Worm (Caenorhabditis elegans) whole organism, L4 larva: Measurements from ENCODE around the gene srg-66.

Experiments used
- F49E8.2 ChIP-seq: sonication (generic microtip); optimal IDR thresholded peaks from 2 replicates; lab custom pipeline; 2016; ENCODE audit warnings: missing compliant biosample characterization, mild to moderate bottlenecking, missing genetic modification characterization, borderline replicate concordance
- ZK337.2 ChIP-seq: fragments of 200-800 bp; sonication (Bioruptor generic); IDR thresholded peaks from 2 replicates; pipeline ENCODE4 v1.3.6; 2022; ENCODE audit warnings: missing genetic modification reagents, missing genetic modification characterization, missing compliant biosample characterization
- ama-1 ChIP-seq: fragments of 150-350 bp; optimal IDR thresholded peaks from 2 replicates; lab custom pipeline; 2014; ENCODE audit warnings: inconsistent platforms, mixed read lengths
- lir-3 ChIP-seq: sonication (generic microtip); optimal IDR thresholded peaks from 2 replicates; lab custom pipeline; 2016; ENCODE audit warnings: mild to moderate bottlenecking, missing genetic modification characterization, missing compliant biosample characterization
- nhr-76 ChIP-seq: fragments of 150-350 bp; optimal IDR thresholded peaks from 2 replicates; lab custom pipeline; 2014; ENCODE audit warnings: missing biosample characterization, missing genetic modification characterization
- unc-130 ChIP-seq: sonication (generic microtip); optimal IDR thresholded peaks from 2 replicates; lab custom pipeline; 2016; ENCODE audit warnings: missing genetic modification reagents, missing genetic modification characterization, missing compliant biosample characterization

ce11 chrV:5523260-5523659 lies 41.0 kb upstream of the srg-66 start:
- no peak for TF ChIP-seq lir-3 (tag; lab: Kevin White, UChicago)
- TF ChIP-seq F49E8.2 (tag; lab: Kevin White, UChicago): no peak
- TF ChIP-seq unc-130 (GFP tag; lab: Kevin White, UChicago): no peak
- no peak for TF ChIP-seq ZK337.2 (GFP tag; lab: Robert Waterston, UW)
- no peak for TF ChIP-seq nhr-76
- no peak for TF ChIP-seq ama-1 (lab: Kevin White, UChicago)
